Worm (Caenorhabditis elegans): ENCODE results near the gene C49C3.9.
"Not testable (repeated sequence)": the region's sequence is repeated elsewhere in the genome, so short reads cannot be mapped to it uniquely, and the experiment has no call there.

C49C3.9 gene

DNA sequence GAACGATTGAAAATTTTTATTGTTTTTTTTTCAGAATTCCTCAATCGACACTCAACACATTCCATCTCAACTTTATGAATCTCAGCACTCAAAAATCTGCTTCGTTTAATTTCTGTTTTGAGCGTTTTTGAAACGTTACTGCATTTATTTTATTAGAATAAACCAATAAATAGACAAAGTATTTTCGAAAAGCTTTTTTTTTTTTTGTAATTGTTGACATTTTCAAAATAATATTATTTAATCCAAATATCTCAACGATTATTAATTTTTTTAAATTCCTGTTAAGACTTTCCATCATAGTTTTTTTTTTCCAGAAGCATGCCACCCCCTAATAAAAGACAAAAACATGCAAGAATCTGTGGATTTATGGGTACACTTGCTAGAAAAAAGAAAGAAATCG lies 9.9 kb downstream of the C49C3.9 start, which contains the start of gene C49C3.7:
Gene C49C3.7, plus strand, starts transcription at position 301 of the 400 bp plus-strand sequence.
- TF ChIP-seq T22C8.4 (GFP tag; IDR thresholded peaks at IDR 0.05) (no peak), ztf-23 (GFP tag; IDR thresholded peaks at IDR 0.05) (no peak), flt-1 (GFP tag; IDR thresholded peaks at IDR 0.05) (no peak), tab-1 (GFP tag; IDR thresholded peaks at IDR 0.05) (no peak), med-1 (GFP tag; optimal IDR thresholded peaks at IDR 0.05; ENCODE audit: insufficient read depth) (no peak), ref-1 (GFP tag; conservative IDR thresholded peaks at IDR 0.05) (no peak), klf-2 (GFP tag; conservative IDR thresholded peaks at IDR 0.05) (no peak)

DNA sequence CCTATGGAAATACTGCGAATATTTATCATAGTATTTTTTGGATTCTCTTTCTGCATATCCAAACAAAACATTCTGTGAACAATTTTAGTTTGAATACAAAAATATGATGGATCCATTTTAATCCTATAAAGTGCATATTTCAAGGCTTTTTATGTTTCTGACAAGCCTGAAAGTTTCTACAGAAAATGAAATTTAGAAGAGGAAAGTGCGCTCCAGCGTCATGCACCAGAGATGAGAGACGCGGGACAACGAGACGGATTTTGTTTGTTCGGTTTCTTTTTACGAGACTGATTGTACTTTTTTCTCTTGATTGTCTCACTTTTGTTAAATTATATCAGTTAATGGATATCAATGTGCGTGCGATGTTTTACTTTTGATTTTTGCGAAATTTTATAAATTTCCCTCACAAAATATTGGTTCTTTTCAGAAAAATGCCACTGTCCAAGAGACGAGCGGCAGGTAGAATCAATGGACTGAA lies 11.0 kb downstream of the C49C3.9 start, which contains the start of gene C49C3.6:
Gene C49C3.6, plus strand, starts transcription at position 428 of the 478 bp plus-strand sequence.
- TF ChIP-seq ref-1 (GFP tag; conservative IDR thresholded peaks at IDR 0.05), result no peak
- no peak for TF ChIP-seq ztf-29 (GFP tag; IDR thresholded peaks at IDR 0.05)
- TF ChIP-seq med-1 (GFP tag; optimal IDR thresholded peaks at IDR 0.05; ENCODE audit: insufficient read depth), result no peak
- TF ChIP-seq klf-2 (GFP tag; conservative IDR thresholded peaks at IDR 0.05), result no peak
- no peak for TF ChIP-seq tab-1 (GFP tag; IDR thresholded peaks at IDR 0.05)
- no peak for TF ChIP-seq ztf-23 (GFP tag; IDR thresholded peaks at IDR 0.05)
- no peak for TF ChIP-seq flt-1 (GFP tag; IDR thresholded peaks at IDR 0.05)
- no peak for TF ChIP-seq cog-1 (tag; optimal IDR thresholded peaks at IDR 0.05)
- no peak for TF ChIP-seq T22C8.4 (GFP tag; IDR thresholded peaks at IDR 0.05)

DNA sequence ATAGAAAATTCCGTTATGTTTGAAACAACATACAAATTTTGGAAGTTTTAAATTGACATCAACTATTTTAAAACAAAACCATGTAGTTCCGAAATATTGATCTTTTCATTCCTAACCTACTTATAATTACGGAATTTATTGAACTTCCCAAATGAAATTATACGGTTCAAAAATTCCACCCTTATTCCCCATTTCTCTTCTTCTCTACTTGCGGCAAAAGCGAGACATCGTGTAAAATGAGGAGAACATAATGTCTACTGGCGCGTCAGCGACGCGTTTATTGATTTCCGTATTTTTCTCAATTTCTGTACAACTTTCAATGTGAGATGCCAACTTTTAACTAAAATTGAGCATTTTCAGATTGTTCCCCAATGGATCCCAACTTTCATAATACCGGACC lies 13.3 kb downstream of the C49C3.9 start, which contains the start of gene ceh-88:
Gene ceh-88, plus strand, starts transcription at position 355 of the 400 bp plus-strand sequence.
- TF ChIP-seq T22C8.4 (GFP tag; IDR thresholded peaks at IDR 0.05) (no peak), med-1 (GFP tag; optimal IDR thresholded peaks at IDR 0.05; ENCODE audit: insufficient read depth) (no peak), ref-1 (GFP tag; conservative IDR thresholded peaks at IDR 0.05) (no peak), ztf-23 (GFP tag; IDR thresholded peaks at IDR 0.05) (no peak), cog-1 (tag; optimal IDR thresholded peaks at IDR 0.05) (no peak), klf-2 (GFP tag; conservative IDR thresholded peaks at IDR 0.05) (no peak), ztf-29 (GFP tag; IDR thresholded peaks at IDR 0.05) (no peak), flt-1 (GFP tag; IDR thresholded peaks at IDR 0.05) (no peak), tab-1 (GFP tag; IDR thresholded peaks at IDR 0.05) (no peak)

DNA sequence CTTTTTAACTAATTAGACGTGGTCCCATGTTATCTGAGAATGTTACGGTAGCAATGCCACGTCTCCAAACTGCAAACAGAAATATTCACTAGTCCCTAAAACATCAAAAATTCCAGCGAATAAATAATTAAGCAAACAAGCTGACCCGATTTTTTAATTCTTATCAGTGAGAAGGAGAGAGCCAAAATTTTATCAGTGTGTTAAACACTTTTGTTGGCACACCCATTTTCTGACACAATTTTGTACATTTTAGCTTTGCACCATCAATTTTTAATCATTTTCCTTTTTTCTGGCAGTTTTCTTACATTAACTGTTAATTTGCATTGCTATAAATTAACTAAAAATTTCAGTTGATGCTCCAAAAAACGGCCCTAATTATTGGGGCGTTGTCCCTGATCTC lies 21.7 kb downstream of the C49C3.9 start, which contains the start of gene C49C3.4:
Gene C49C3.4, plus strand, starts transcription at position 351 of the 400 bp plus-strand sequence.
- TF ChIP-seq flt-1 (GFP tag; IDR thresholded peaks at IDR 0.05) (no peak), klf-2 (GFP tag; conservative IDR thresholded peaks at IDR 0.05) (no peak), ref-1 (GFP tag; conservative IDR thresholded peaks at IDR 0.05) (no peak), ztf-29 (GFP tag; IDR thresholded peaks at IDR 0.05) (no peak), cog-1 (tag; optimal IDR thresholded peaks at IDR 0.05) (no peak), ztf-23 (GFP tag; IDR thresholded peaks at IDR 0.05) (no peak), med-1 (GFP tag; optimal IDR thresholded peaks at IDR 0.05; ENCODE audit: insufficient read depth) (no peak), tab-1 (GFP tag; IDR thresholded peaks at IDR 0.05) (no peak), T22C8.4 (GFP tag; IDR thresholded peaks at IDR 0.05) (no peak)

DNA sequence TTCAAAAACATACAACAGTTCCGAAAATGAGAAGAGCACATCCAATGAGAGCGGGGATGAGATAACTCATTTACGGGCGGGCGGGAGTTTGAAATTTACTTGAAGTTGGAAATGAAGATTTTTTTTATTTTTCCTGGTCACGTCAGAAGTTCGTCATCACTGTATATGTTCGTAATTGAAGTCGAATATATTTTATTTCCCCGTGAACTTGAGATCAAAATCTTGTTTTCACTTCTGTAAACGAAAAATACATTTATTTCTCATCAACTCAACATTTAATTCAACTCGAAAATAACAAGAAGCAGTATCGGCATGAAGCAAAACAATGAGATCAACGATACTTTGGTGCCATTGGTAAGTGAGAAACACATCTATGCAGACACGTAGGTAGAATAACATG lies 25.7 kb downstream of the C49C3.9 start, which contains the start of gene C49C3.20:
Gene C49C3.20, minus strand, starts transcription at position 101 of the 400 bp plus-strand sequence.
- TF ChIP-seq klf-2 (GFP tag; conservative IDR thresholded peaks at IDR 0.05) (no peak), T22C8.4 (GFP tag; IDR thresholded peaks at IDR 0.05) (no peak), med-1 (GFP tag; optimal IDR thresholded peaks at IDR 0.05; ENCODE audit: insufficient read depth) (no peak), ztf-29 (GFP tag; IDR thresholded peaks at IDR 0.05) (no peak), flt-1 (GFP tag; IDR thresholded peaks at IDR 0.05) (no peak), ref-1 (GFP tag; conservative IDR thresholded peaks at IDR 0.05) (no peak), cog-1 (tag; optimal IDR thresholded peaks at IDR 0.05) (no peak), ztf-23 (GFP tag; IDR thresholded peaks at IDR 0.05) (no peak), tab-1 (GFP tag; IDR thresholded peaks at IDR 0.05) (no peak)

DNA sequence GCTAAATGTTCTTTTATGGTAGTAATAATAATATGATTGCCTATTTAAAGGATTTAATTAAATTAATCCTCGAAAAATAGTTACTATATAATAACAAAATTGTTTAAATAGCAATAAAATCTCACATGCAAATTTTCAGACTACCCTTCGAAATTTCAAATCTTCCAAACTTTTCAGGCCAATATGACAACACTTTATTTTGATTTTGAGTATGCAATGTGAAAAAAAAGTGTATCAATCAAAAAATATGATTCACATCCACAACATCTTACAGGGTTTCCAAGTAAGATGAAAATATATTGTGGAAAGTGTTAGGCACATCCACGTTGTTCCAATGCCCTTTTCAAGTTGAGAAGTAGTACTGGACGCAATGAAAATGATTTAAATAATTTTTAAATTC lies 30.3 kb downstream of the C49C3.9 start, which contains the start of gene snf-9:
Gene snf-9, plus strand, starts transcription at position 301 of the 400 bp plus-strand sequence.
- TF ChIP-seq cog-1 (tag; optimal IDR thresholded peaks at IDR 0.05) (no peak), ztf-29 (GFP tag; IDR thresholded peaks at IDR 0.05) (no peak), klf-2 (GFP tag; conservative IDR thresholded peaks at IDR 0.05) (no peak), tab-1 (GFP tag; IDR thresholded peaks at IDR 0.05) (no peak), ref-1 (GFP tag; conservative IDR thresholded peaks at IDR 0.05) (no peak), flt-1 (GFP tag; IDR thresholded peaks at IDR 0.05) (no peak), med-1 (GFP tag; optimal IDR thresholded peaks at IDR 0.05; ENCODE audit: insufficient read depth) (no peak), T22C8.4 (GFP tag; IDR thresholded peaks at IDR 0.05) (no peak), ztf-23 (GFP tag; IDR thresholded peaks at IDR 0.05) (no peak)

DNA sequence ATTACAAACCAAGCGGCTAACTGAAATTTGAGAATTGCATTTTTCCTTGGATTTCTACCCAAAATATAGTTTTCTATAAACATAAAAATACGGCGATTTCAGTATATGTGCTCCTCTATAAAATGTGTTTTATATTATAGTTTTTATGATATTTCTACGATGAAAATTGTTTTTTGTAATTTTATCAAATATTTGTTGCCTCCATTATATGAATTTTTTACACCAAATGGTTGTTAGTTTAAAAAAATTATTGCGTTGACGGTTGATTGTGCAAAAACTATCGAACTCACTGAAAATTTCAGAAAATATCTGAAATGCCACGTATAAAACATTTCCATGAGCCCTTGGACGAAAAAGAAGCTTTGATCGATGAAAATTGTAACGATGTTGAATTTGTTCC lies 33.9 kb downstream of the C49C3.9 start, which contains the start of gene T28F3.9:
Gene T28F3.9, plus strand, starts transcription at position 301 of the 400 bp plus-strand sequence.
- TF ChIP-seq klf-2 (GFP tag; conservative IDR thresholded peaks at IDR 0.05) (no peak), tab-1 (GFP tag; IDR thresholded peaks at IDR 0.05) (no peak), cog-1 (tag; optimal IDR thresholded peaks at IDR 0.05) (no peak), med-1 (GFP tag; optimal IDR thresholded peaks at IDR 0.05; ENCODE audit: insufficient read depth) (no peak), ref-1 (GFP tag; conservative IDR thresholded peaks at IDR 0.05) (no peak), ztf-29 (GFP tag; IDR thresholded peaks at IDR 0.05) (no peak), ztf-23 (GFP tag; IDR thresholded peaks at IDR 0.05) (no peak), flt-1 (GFP tag; IDR thresholded peaks at IDR 0.05) (no peak), T22C8.4 (GFP tag; IDR thresholded peaks at IDR 0.05) (no peak)

DNA sequence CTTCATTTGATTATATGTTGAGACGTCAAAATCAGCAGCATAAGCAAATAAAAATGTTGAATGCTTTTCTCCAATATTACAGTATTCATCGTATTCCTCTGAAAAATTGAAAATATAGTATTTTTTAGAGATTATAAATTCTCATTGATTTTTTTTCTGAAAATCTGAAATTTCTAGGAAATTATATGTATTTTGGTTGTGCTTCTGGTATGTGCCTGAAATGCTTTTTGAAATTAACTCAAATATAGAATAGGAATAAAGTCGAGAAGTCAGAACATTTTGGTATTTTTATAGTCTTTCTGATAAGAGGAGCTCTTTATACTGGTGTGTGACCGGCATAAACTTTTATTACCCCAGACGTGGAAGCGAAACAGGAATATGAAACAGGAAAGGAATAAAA lies 34.9 kb downstream of the C49C3.9 start, which contains the start of gene T28F3.8:
Gene T28F3.8, minus strand, starts transcription at position 101 of the 400 bp plus-strand sequence.
- not testable (repeated sequence) for TF ChIP-seq cog-1 (tag; optimal IDR thresholded peaks at IDR 0.05); tab-1 (GFP tag; IDR thresholded peaks at IDR 0.05); ref-1 (GFP tag; conservative IDR thresholded peaks at IDR 0.05)

DNA sequence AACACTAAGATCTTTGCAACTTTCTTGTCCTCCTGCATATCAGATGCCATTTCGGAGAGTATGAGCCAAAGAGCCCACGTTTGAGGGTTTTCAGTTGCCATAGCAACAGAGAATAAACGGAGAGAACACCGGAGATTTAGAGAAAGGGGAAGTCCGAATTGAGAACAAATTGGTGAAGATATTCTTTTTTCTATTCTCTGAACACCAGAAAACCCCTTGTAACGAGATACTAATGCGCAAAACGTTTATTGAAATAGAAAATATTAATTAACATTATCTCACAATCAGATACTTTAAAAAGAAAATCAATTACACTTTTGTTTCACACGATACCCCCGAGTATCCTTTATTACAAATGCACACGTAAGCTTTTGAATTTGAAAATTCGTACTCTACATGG lies 40.2 kb downstream of the C49C3.9 start, which contains the start of gene ifta-2:
Gene ifta-2, minus strand, starts transcription at position 101 of the 400 bp plus-strand sequence.
- TF ChIP-seq ref-1 (GFP tag; conservative IDR thresholded peaks at IDR 0.05) (no peak), ztf-29 (GFP tag; IDR thresholded peaks at IDR 0.05) (no peak), cog-1 (tag; optimal IDR thresholded peaks at IDR 0.05) (no peak), klf-2 (GFP tag; conservative IDR thresholded peaks at IDR 0.05) (no peak), tab-1 (GFP tag; IDR thresholded peaks at IDR 0.05) (no peak), T22C8.4 (GFP tag; IDR thresholded peaks at IDR 0.05) (no peak)
